Fruit fly (Drosophila melanogaster) whole organism, embryonic: ENCODE data around the gene CG4074.

Experiments used
- Ada2b ChIP-seq: fragments of 200-800 bp; sonication (Bioruptor generic); IDR thresholded peaks from 2 replicates; pipeline ENCODE4 v1.3.6; 2022; ENCODE audit warnings: missing biosample characterization, missing genetic modification characterization
- Adf1 ChIP-seq: fragments of 200-800 bp; sonication (Bioruptor generic); IDR thresholded peaks from 2 replicates; pipeline ENCODE4 v1.3.6; 2022; ENCODE audit warnings: missing biosample characterization, missing genetic modification characterization
- Asciz ChIP-seq: fragments of 200-800 bp; sonication (Bioruptor generic); optimal IDR thresholded peaks from 2 replicates; lab custom pipeline; 2017; ENCODE audit warnings: missing biosample characterization, mild to moderate bottlenecking, missing genetic modification characterization, missing genetic modification reagents
- Bgb ChIP-seq: fragments of 200-800 bp; sonication (Bioruptor generic); IDR thresholded peaks from 2 replicates; pipeline ENCODE4 v1.3.6; 2022; ENCODE audit warnings: missing biosample characterization, missing genetic modification characterization; ENCODE audit not compliant: partially characterized antibody
- CG11456 ChIP-seq: fragments of 200-800 bp; sonication (Bioruptor generic); IDR thresholded peaks from 3 replicates; pipeline ENCODE4 v1.3.6; 2022; ENCODE audit warnings: missing biosample characterization, missing genetic modification characterization
- CG12659 ChIP-seq: fragments of 200-800 bp; sonication (Bioruptor generic); optimal IDR thresholded peaks from 3 replicates; lab custom pipeline; 2017; ENCODE audit warnings: mild to moderate bottlenecking, missing biosample characterization, missing genetic modification reagents, missing genetic modification characterization
- CG13894 ChIP-seq: fragments of 200-800 bp; sonication (Bioruptor generic); optimal IDR thresholded peaks from 3 replicates; lab custom pipeline; 2018; ENCODE audit warnings: missing biosample characterization, mild to moderate bottlenecking, missing genetic modification characterization, moderate library complexity
- CG15601 ChIP-seq: fragments of 200-800 bp; sonication (Bioruptor generic); optimal IDR thresholded peaks from 3 replicates; lab custom pipeline; 2019; ENCODE audit warnings: missing biosample characterization, mild to moderate bottlenecking, missing genetic modification characterization, moderate library complexity
- CG2875 ChIP-seq: fragments of 200-800 bp; sonication (Bioruptor generic); optimal IDR thresholded peaks from 2 replicates; lab custom pipeline; 2017; ENCODE audit warnings: missing biosample characterization, mild to moderate bottlenecking, missing genetic modification characterization, missing genetic modification reagents
- CG31224 ChIP-seq: fragments of 200-800 bp; sonication (Bioruptor generic); IDR thresholded peaks from 2 replicates; pipeline ENCODE4 v1.3.6; 2022; ENCODE audit warnings: missing biosample characterization, missing genetic modification characterization
- CG4820 ChIP-seq: fragments of 200-800 bp; sonication (Bioruptor generic); optimal IDR thresholded peaks from 3 replicates; lab custom pipeline; 2016; ENCODE audit warnings: missing biosample characterization, missing genetic modification characterization
- CG6683 ChIP-seq: fragments of 200-800 bp; sonication (Bioruptor generic); optimal IDR thresholded peaks from 2 replicates; lab custom pipeline; 2017; ENCODE audit warnings: missing biosample characterization, mild to moderate bottlenecking, missing genetic modification characterization, missing genetic modification reagents
- CG7745 ChIP-seq: fragments of 200-800 bp; sonication (Bioruptor generic); optimal IDR thresholded peaks from 2 replicates; lab custom pipeline; 2018; ENCODE audit warnings: missing biosample characterization, mild to moderate bottlenecking, missing genetic modification characterization, moderate library complexity
- CG7839 ChIP-seq: fragments of 200-800 bp; sonication (Bioruptor generic); optimal IDR thresholded peaks from 3 replicates; lab custom pipeline; 2018; ENCODE audit warnings: missing biosample characterization, mild to moderate bottlenecking, missing genetic modification characterization, moderate library complexity
- Deaf1 ChIP-seq: fragments of 200-800 bp; optimal IDR thresholded peaks from 3 replicates; lab custom pipeline; 2019; ENCODE audit warnings: missing biosample characterization, mild to moderate bottlenecking, missing genetic modification characterization, moderate library complexity
- Fer1 ChIP-seq: fragments of 200-800 bp; sonication (Bioruptor generic); optimal IDR thresholded peaks from 2 replicates; lab custom pipeline; 2017; ENCODE audit warnings: missing biosample characterization, mild to moderate bottlenecking, missing genetic modification characterization
- HLH3B ChIP-seq: fragments of 200-800 bp; sonication (Bioruptor generic); IDR thresholded peaks from 2 replicates; pipeline ENCODE4 v1.3.6; 2022; ENCODE audit warnings: missing biosample characterization, missing genetic modification characterization
- HLHmδ ChIP-seq: fragments of 200-800 bp; sonication (Bioruptor generic); optimal IDR thresholded peaks from 2 replicates; lab custom pipeline; 2018; ENCODE audit warnings: missing biosample characterization, mild to moderate bottlenecking, missing genetic modification characterization, moderate library complexity
- Hr3 ChIP-seq: fragments of 200-800 bp; sonication (Bioruptor generic); optimal IDR thresholded peaks from 3 replicates; lab custom pipeline; 2016; ENCODE audit warnings: missing biosample characterization, missing genetic modification characterization
- Jarid2 ChIP-seq: fragments of 200-800 bp; sonication (Bioruptor generic); optimal IDR thresholded peaks from 3 replicates; lab custom pipeline; 2017; ENCODE audit warnings: mild to moderate bottlenecking, missing biosample characterization, missing genetic modification reagents, missing genetic modification characterization
- Opbp ChIP-seq: fragments of 200-800 bp; sonication (Bioruptor generic); IDR thresholded peaks from 3 replicates; pipeline ENCODE4 v1.3.6; 2022; ENCODE audit warnings: missing biosample characterization, missing genetic modification characterization; ENCODE audit not compliant: partially characterized antibody
- Sry-β ChIP-seq: fragments of 200-800 bp; sonication (Bioruptor generic); optimal IDR thresholded peaks from 2 replicates; lab custom pipeline; 2018; ENCODE audit warnings: missing biosample characterization, mild to moderate bottlenecking, missing genetic modification characterization, moderate library complexity
- Trl ChIP-seq, 3 experiments: fragments of >200 bp in 2 of 3; fragments of 200-800 bp in 1 of 3; sonication (Bioruptor generic) in 1 of 3; optimal IDR thresholded peaks; 2 replicates in 1 of 3; 3 replicates in 2 of 3; lab custom pipeline; 2016 to 2017; ENCODE audit warnings: missing biosample characterization in 1 of 3, missing genetic modification characterization in 1 of 3
- abd-A ChIP-seq: fragments of 200-800 bp; sonication (Bioruptor generic); optimal IDR thresholded peaks from 3 replicates; lab custom pipeline; 2019; ENCODE audit warnings: missing biosample characterization, mild to moderate bottlenecking, missing genetic modification characterization, moderate library complexity
- ara ChIP-seq: fragments of 200-800 bp; sonication (Bioruptor generic); IDR thresholded peaks from 2 replicates; pipeline ENCODE4 v1.3.6; 2022; ENCODE audit warnings: missing biosample characterization, missing genetic modification characterization
- az2 ChIP-seq: fragments of 200-800 bp; sonication (Bioruptor generic); optimal IDR thresholded peaks from 3 replicates; lab custom pipeline; 2016; ENCODE audit warnings: missing biosample characterization, missing genetic modification characterization
- chinmo ChIP-seq: fragments of 200-800 bp; sonication (Bioruptor generic); IDR thresholded peaks from 4 replicates; pipeline ENCODE4 v1.3.6; 2022; ENCODE audit warnings: missing biosample characterization, missing genetic modification characterization; ENCODE audit not compliant: partially characterized antibody
- dmrt11E ChIP-seq: fragments of 200-800 bp; sonication (Bioruptor generic); optimal IDR thresholded peaks from 3 replicates; lab custom pipeline; 2018; ENCODE audit warnings: missing biosample characterization, mild to moderate bottlenecking, missing genetic modification characterization, moderate library complexity
- ewg ChIP-seq: fragments of 200-800 bp; sonication (Bioruptor generic); optimal IDR thresholded peaks from 3 replicates; lab custom pipeline; 2017; ENCODE audit warnings: mild to moderate bottlenecking, missing biosample characterization, missing genetic modification reagents, missing genetic modification characterization
- fd3F ChIP-seq: fragments of 200-800 bp; sonication (Bioruptor generic); optimal IDR thresholded peaks from 2 replicates; lab custom pipeline; 2018; ENCODE audit warnings: missing biosample characterization, mild to moderate bottlenecking, missing genetic modification characterization, moderate library complexity
- gcm2 ChIP-seq: fragments of 200-800 bp; sonication (Bioruptor generic); optimal IDR thresholded peaks from 2 replicates; lab custom pipeline; 2016; ENCODE audit warnings: missing biosample characterization, missing genetic modification characterization
- grau ChIP-seq: fragments of 200-800 bp; optimal IDR thresholded peaks from 3 replicates; lab custom pipeline; 2019; ENCODE audit warnings: missing biosample characterization, mild to moderate bottlenecking, missing genetic modification characterization, moderate library complexity
- ham ChIP-seq: fragments of 200-800 bp; sonication (Bioruptor generic); IDR thresholded peaks from 2 replicates; pipeline ENCODE4 v1.3.6; 2022; ENCODE audit warnings: missing biosample characterization, missing genetic modification characterization
- lola ChIP-seq, 3 experiments: fragments of >200 bp in 2 of 3; fragments of 200-800 bp in 1 of 3; sonication (Bioruptor generic) in 1 of 3; optimal IDR thresholded peaks; 2 replicates each; lab custom pipeline; 2017 to 2019; ENCODE audit warnings: missing biosample characterization in 3 of 3, missing genetic modification characterization in 3 of 3, mild to moderate bottlenecking in 1 of 3, moderate library complexity in 1 of 3
- nerfin-2 ChIP-seq: fragments of 200-800 bp; sonication (Bioruptor generic); IDR thresholded peaks from 2 replicates; pipeline ENCODE4 v1.3.6; 2022; ENCODE audit warnings: missing biosample characterization, missing genetic modification characterization; ENCODE audit not compliant: partially characterized antibody
- row ChIP-seq: fragments of 200-800 bp; sonication (Bioruptor generic); IDR thresholded peaks from 3 replicates; pipeline ENCODE4 v1.3.6; 2022; ENCODE audit warnings: missing biosample characterization, missing genetic modification characterization
- salm ChIP-seq: fragments of 200-800 bp; sonication (Bioruptor generic); optimal IDR thresholded peaks from 2 replicates; lab custom pipeline; 2018; ENCODE audit warnings: missing biosample characterization, mild to moderate bottlenecking, missing genetic modification characterization
- sug ChIP-seq: fragments of 200-800 bp; optimal IDR thresholded peaks from 2 replicates; lab custom pipeline; 2019; ENCODE audit warnings: missing biosample characterization, mild to moderate bottlenecking, missing genetic modification characterization, moderate library complexity
- tna ChIP-seq: fragments of 200-800 bp; sonication (Bioruptor generic); IDR thresholded peaks from 2 replicates; pipeline ENCODE4 v1.3.6; 2022; ENCODE audit warnings: missing biosample characterization, missing genetic modification characterization; ENCODE audit not compliant: partially characterized antibody
- yki ChIP-seq: fragments of >200 bp; optimal IDR thresholded peaks from 3 replicates; lab custom pipeline; 2018

Gene CG4074

dm6 chr3L:20729415-20729814 lies 39.9 kb downstream of the CG4074 start:
- TF ChIP-seq CG7839 (tag; lab: Kevin White, UChicago) (no peak), Hr3 (GFP tag; lab: Kevin White, UChicago) (no peak), CG7745 (tag; lab: Kevin White, UChicago) (no peak), Asciz (GFP tag; lab: Kevin White, UChicago) (no peak), HLH3B (GFP tag; lab: Robert Waterston, UW) (no peak), fd3F (GFP tag; lab: Kevin White, UChicago) (no peak), ara (GFP tag; lab: Robert Waterston, UW) (no peak), ham (GFP tag; lab: Robert Waterston, UW) (no peak), yki (lab: Kevin White, UChicago) (no peak), HLHmδ (no peak), lola (GFP tag; optimal IDR thresholded peaks at IDR 0.05; lab: Kevin White, UChicago) (no peak), CG31224 (GFP tag; lab: Robert Waterston, UW) (no peak), Ada2b (no peak), CG2875 (no peak), sug (tag; lab: Kevin White, UChicago) (no peak)

- TF ChIP-seq abd-A (tag; lab: Kevin White, UChicago) (peak; percentile 26), CG4820 (GFP tag; lab: Kevin White, UChicago) (peak; percentile 12), salm (tag; lab: Kevin White, UChicago) (no peak), CG6683 (GFP tag; lab: Kevin White, UChicago) (no peak), chinmo (GFP tag; lab: Robert Waterston, UW) (0 out of 4 replicates have a peak, but pooled peaks have one; percentile 28), row (GFP tag; lab: Robert Waterston, UW) (0 out of 3 replicates have a peak, but pooled peaks have one; percentile 30), grau (tag; lab: Kevin White, UChicago) (no peak), Trl (optimal IDR thresholded peaks at IDR 0.05; lab: Kevin White, UChicago) (peak in 1 of 2 experiments; percentile 0), Trl (GFP tag; optimal IDR thresholded peaks at IDR 0.05; lab: Kevin White, UChicago) (no peak), Fer1 (GFP tag; lab: Kevin White, UChicago) (peak; percentile 15), CG13894 (peak; percentile 47), CG15601 (tag; lab: Kevin White, UChicago) (peak; percentile 8), CG11456 (0 out of 3 replicates have a peak, but pooled peaks have one; percentile 18), tna (no peak), Jarid2 (GFP tag; lab: Kevin White, UChicago) (peak; percentile 8), Opbp (0 out of 3 replicates have a peak, but pooled peaks have one; percentile 28), dmrt11E (tag; lab: Kevin White, UChicago) (no peak), Sry-β (GFP tag; lab: Kevin White, UChicago) (no peak), az2 (GFP tag; lab: Kevin White, UChicago) (no peak), CG12659 (peak; percentile 7), nerfin-2 (GFP tag; lab: Robert Waterston, UW) (0 out of 2 replicates have a peak, but pooled peaks have one; percentile 16), ewg (peak; percentile 52), Bgb (GFP tag; lab: Robert Waterston, UW) (peak; percentile 26; the same call in 1 of the 2 replicates), Adf1 (GFP tag; lab: Robert Waterston, UW) (0 out of 2 replicates have a peak, but pooled peaks have one; percentile 10), Deaf1 (peak; percentile 22), gcm2 (GFP tag; lab: Kevin White, UChicago) (no peak)
Measured at dm6 chr3L:20719100-20719499, 50.2 kb downstream of the CG4074 start, which contains the start of gene cmpy. Gene cmpy, minus strand, starts transcription at chr3L:20719200.
